Worm (Caenorhabditis elegans) whole organism, early embryonic: Measurements from ENCODE around the gene hrg-5.

ENCODE experiments used
- B0310.2 ChIP-seq: sonication (generic microtip); optimal IDR thresholded peaks from 2 replicates; lab custom pipeline; 2016; ENCODE audit warnings: mild to moderate bottlenecking, missing genetic modification characterization, missing compliant biosample characterization
- ama-1 ChIP-seq: fragments of 150-350 bp; optimal IDR thresholded peaks from 2 replicates; lab custom pipeline; 2014
- flt-1 ChIP-seq: fragments of 200-800 bp; sonication (Bioruptor generic); IDR thresholded peaks from 2 replicates; pipeline ENCODE4 v1.3.6; 2022; ENCODE audit warnings: missing genetic modification characterization, missing compliant biosample characterization
- hnd-1 ChIP-seq: sonication (generic microtip); optimal IDR thresholded peaks from 2 replicates; lab custom pipeline; 2016; ENCODE audit warnings: missing genetic modification characterization, missing compliant biosample characterization
- scrt-1 ChIP-seq: fragments of 200-800 bp; sonication (Bioruptor generic); IDR thresholded peaks from 2 replicates; pipeline ENCODE4 v1.3.6; 2022; ENCODE audit warnings: missing genetic modification characterization, missing compliant biosample characterization

DNA sequence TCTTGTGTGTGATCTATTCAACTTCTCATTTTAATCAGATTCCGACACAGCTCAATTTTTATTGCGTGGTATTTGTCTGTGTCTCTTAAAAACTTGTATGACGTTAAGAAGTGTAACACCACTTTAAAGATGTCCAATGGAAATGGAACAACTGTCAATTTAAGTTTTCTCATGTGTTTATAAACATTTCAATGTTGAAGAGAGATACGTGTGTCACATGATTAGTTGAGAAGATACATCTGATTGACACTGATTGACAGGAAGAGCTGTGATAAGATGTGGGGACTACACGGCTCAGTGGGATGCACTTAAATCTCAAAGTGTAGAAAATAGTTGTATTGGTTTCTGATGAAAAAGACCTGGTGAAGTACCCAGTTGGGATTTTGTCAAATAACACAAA, 39.1 kb upstream of the hrg-5 start:
- TF ChIP-seq flt-1 (GFP tag; lab: Robert Waterston, UW) (no peak), ama-1 (lab: Kevin White, UChicago) (no peak), B0310.2 (tag; lab: Kevin White, UChicago) (no peak), scrt-1 (GFP tag; lab: Robert Waterston, UW) (no peak), hnd-1 (tag; lab: Kevin White, UChicago) (no peak)
